Worm (Caenorhabditis elegans) whole organism, L4 larva: ENCODE results near the gene zip-1.
A peak's percentile ranks its signal among the peaks of the same experiment; 100 is the strongest.

Experiments used
- duxl-1 ChIP-seq: sonication (generic microtip); optimal IDR thresholded peaks from 2 replicates; lab custom pipeline; 2016; ENCODE audit warnings: mild to moderate bottlenecking, missing genetic modification characterization, moderate library complexity, missing compliant biosample characterization; ENCODE audit not compliant: poor library complexity
- lsy-2 ChIP-seq, 2 experiments: fragments of 150-350 bp in 1 of 2; sonication (generic microtip) in 1 of 2; optimal IDR thresholded peaks; 2 replicates each; lab custom pipeline; 2014 to 2017; ENCODE audit warnings: missing biosample characterization in 2 of 2, missing genetic modification characterization in 2 of 2
- nhr-25 ChIP-seq: sonication (generic microtip); optimal IDR thresholded peaks from 2 replicates; lab custom pipeline; 2017; ENCODE audit warnings: missing genetic modification characterization, mild to moderate bottlenecking, missing compliant biosample characterization, antibody characterized with exemption, moderate library complexity, borderline replicate concordance; ENCODE audit not compliant: insufficient read depth
- unc-39 ChIP-seq: sonication (generic microtip); optimal IDR thresholded peaks from 2 replicates; lab custom pipeline; 2017; ENCODE audit warnings: missing biosample characterization, missing genetic modification characterization

DNA sequence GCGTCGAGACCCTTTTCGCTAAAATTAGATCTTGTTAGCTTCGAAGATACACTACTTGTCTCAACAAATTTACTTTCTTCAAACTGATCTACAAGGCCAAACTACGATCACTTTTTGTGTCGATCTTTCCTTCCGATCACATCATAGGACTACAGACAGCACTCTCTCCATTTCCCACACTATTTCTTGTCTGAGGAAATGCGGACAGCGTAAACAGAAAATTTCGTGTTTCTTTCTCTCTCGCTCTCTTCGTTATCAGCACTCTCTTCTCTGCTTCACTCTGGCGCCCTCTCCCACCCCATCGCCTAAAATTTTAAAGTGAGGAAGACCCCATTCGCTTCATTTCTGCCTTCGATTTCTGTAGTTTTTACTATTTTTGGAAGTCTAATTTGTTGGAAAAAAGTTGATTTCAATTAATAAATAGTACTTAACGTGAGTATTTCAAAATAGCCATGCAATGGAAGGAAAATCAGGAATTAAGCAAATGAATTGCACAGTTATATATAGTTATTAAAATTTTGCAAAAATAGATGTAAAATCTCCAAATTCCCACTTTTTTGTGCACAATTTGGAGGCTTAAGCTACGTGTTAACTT, 2.0 kb downstream of the zip-1 start:
- TF ChIP-seq duxl-1 (tag; lab: Kevin White, UChicago) (peak; percentile 32), nhr-25 (tag; lab: Kevin White, UChicago) (no peak), unc-39 (tag; lab: Kevin White, UChicago) (no peak), lsy-2 (tag; optimal IDR thresholded peaks at IDR 0.05; lab: Kevin White, UChicago) (peak in 1 of 2 experiments; percentile 65)
